Worm (Caenorhabditis elegans): ENCODE data around the gene F53C3.11.

DNA sequence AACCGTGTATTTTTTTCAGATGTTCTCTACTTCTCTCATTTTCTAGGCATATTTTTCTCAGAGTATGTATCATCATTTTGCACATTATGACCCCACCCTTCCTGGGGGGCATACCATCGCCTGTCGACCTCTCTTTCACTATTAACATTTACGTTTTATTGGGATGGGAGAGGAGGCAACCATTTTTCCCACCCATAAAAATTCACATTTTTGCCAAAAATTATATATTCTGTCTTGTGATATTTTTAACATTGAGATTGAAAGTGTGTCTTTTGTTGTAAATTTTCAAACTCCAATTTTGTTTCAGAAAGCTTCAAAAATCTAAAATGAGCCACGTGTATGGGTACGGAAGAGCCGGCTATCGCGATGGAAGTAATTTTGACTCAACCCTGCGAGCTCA, 11.8 kb downstream of the F53C3.11 start, which contains the start of gene F53C3.7:
- TF ChIP-seq ama-1 (optimal IDR thresholded peaks at IDR 0.05) (no peak), pha-4 (tag; optimal IDR thresholded peaks at IDR 0.05) (no peak), ceh-19 (GFP tag; optimal IDR thresholded peaks at IDR 0.05) (no peak), Y22D7AL.16 (tag; optimal IDR thresholded peaks at IDR 0.05) (no peak), pag-3 (tag; optimal IDR thresholded peaks at IDR 0.05; ENCODE audit: borderline replicate concordance) (no peak), hlh-13 (GFP tag; optimal IDR thresholded peaks at IDR 0.05) (no peak), fkh-10 (GFP tag; optimal IDR thresholded peaks at IDR 0.05) (no peak), hlh-30 (tag; optimal IDR thresholded peaks at IDR 0.05; ENCODE audit: insufficient read depth) (no peak), sox-2 (GFP tag; IDR thresholded peaks at IDR 0.05) (no peak), hlh-8 (tag; optimal IDR thresholded peaks at IDR 0.05) (no peak), dmd-4 (tag; optimal IDR thresholded peaks at IDR 0.05; ENCODE audit: borderline replicate concordance) (no peak)

Measured in whole organism, late embryonic.